Worm (Caenorhabditis elegans) whole organism, L1 larva: ENCODE measurements around the gene dao-6.

Experiments
- C34B4.2 ChIP-seq: sonication (generic microtip); optimal IDR thresholded peaks from 2 replicates; lab custom pipeline; 2017; ENCODE audit warnings: mild to moderate bottlenecking, missing genetic modification characterization, missing compliant biosample characterization
- F16B12.6 ChIP-seq: fragments of 150-350 bp; optimal IDR thresholded peaks from 2 replicates; lab custom pipeline; 2014; ENCODE audit warnings: missing biosample characterization, missing genetic modification characterization
- aha-1 ChIP-seq: fragments of 150-350 bp; optimal IDR thresholded peaks from 2 replicates; lab custom pipeline; 2014; ENCODE audit warnings: missing biosample characterization, missing genetic modification characterization
- aly-2 ChIP-seq: fragments of 150-350 bp; optimal IDR thresholded peaks from 2 replicates; lab custom pipeline; 2014; ENCODE audit warnings: missing biosample characterization, missing genetic modification characterization
- blmp-1 ChIP-seq: fragments of 150-350 bp; optimal IDR thresholded peaks from 2 replicates; lab custom pipeline; 2014; ENCODE audit warnings: missing biosample characterization, missing genetic modification characterization
- ceh-63 ChIP-seq: fragments of 200-800 bp; sonication (Bioruptor generic); optimal IDR thresholded peaks from 2 replicates; lab custom pipeline; 2018; ENCODE audit warnings: mild to moderate bottlenecking, missing genetic modification characterization, missing compliant biosample characterization
- ceh-8 ChIP-seq: fragments of 200-800 bp; sonication (Bioruptor generic); optimal IDR thresholded peaks from 2 replicates; lab custom pipeline; 2018; ENCODE audit warnings: mild to moderate bottlenecking, missing genetic modification characterization, moderate library complexity, missing compliant biosample characterization
- dpl-1 ChIP-seq, 3 experiments: fragments of 150-350 bp in 2 of 3; sonication (generic microtip) in 1 of 3; optimal IDR thresholded peaks; 2 replicates each; lab custom pipeline; 2014 to 2017; ENCODE audit warnings: missing biosample characterization in 3 of 3, missing genetic modification characterization in 3 of 3, missing genetic modification reagents in 3 of 3
- efl-3 ChIP-seq: fragments of 200-800 bp; sonication (Bioruptor generic); optimal IDR thresholded peaks from 2 replicates; lab custom pipeline; 2018; ENCODE audit warnings: mild to moderate bottlenecking, missing genetic modification characterization, missing compliant biosample characterization
- egl-27 ChIP-seq, 2 experiments: fragments of 150-350 bp in 1 of 2; sonication (generic microtip); optimal IDR thresholded peaks; 3 replicates each; lab custom pipeline; 2017 to 2018; ENCODE audit warnings: missing biosample characterization in 2 of 2, missing genetic modification characterization in 2 of 2, missing genetic modification reagents in 2 of 2
- elt-2 ChIP-seq: sonication (generic microtip); optimal IDR thresholded peaks from 2 replicates; lab custom pipeline; 2016; ENCODE audit warnings: missing genetic modification characterization, mild to moderate bottlenecking, inconsistent platforms, missing compliant biosample characterization, missing genetic modification reagents
- fkh-4 ChIP-seq: sonication (generic microtip); optimal IDR thresholded peaks from 2 replicates; lab custom pipeline; 2016; ENCODE audit warnings: missing compliant biosample characterization, missing genetic modification characterization, borderline replicate concordance
- grh-1 ChIP-seq: fragments of 200-800 bp; sonication (Bioruptor generic); IDR thresholded peaks from 2 replicates; pipeline ENCODE4 v1.3.6; 2022; ENCODE audit warnings: missing genetic modification reagents, missing genetic modification characterization, missing compliant biosample characterization
- irx-1 ChIP-seq: sonication (generic microtip); optimal IDR thresholded peaks from 2 replicates; lab custom pipeline; 2016; ENCODE audit warnings: missing genetic modification characterization, missing compliant biosample characterization
- isw-1 ChIP-seq: fragments of 200-800 bp; sonication (Bioruptor generic); IDR thresholded peaks from 2 replicates; pipeline ENCODE4 v1.3.6; 2022; ENCODE audit warnings: missing genetic modification characterization, missing compliant biosample characterization
- lin-35 ChIP-seq, 2 experiments: fragments of 150-350 bp; optimal IDR thresholded peaks; 2 replicates each; lab custom pipeline; 2014; ENCODE audit warnings: missing biosample characterization in 2 of 2, missing genetic modification characterization in 2 of 2, missing genetic modification reagents in 2 of 2
- lin-39 ChIP-seq: fragments of 150-350 bp; optimal IDR thresholded peaks from 2 replicates; lab custom pipeline; 2014; ENCODE audit warnings: missing biosample characterization, missing genetic modification reagents, missing genetic modification characterization
- lir-3 ChIP-seq: sonication (generic microtip); optimal IDR thresholded peaks from 2 replicates; lab custom pipeline; 2016; ENCODE audit warnings: mild to moderate bottlenecking, missing genetic modification characterization, moderate library complexity, missing compliant biosample characterization; ENCODE audit not compliant: poor library complexity
- mab-9 ChIP-seq: fragments of 200-800 bp; sonication (Bioruptor generic); IDR thresholded peaks from 2 replicates; pipeline ENCODE4 v1.3.6; 2022; ENCODE audit warnings: missing genetic modification reagents, missing genetic modification characterization, missing compliant biosample characterization
- mep-1 ChIP-seq: fragments of 150-350 bp; optimal IDR thresholded peaks from 2 replicates; lab custom pipeline; 2014; ENCODE audit warnings: missing biosample characterization, missing genetic modification characterization
- nhr-19 ChIP-seq: fragments of 200-800 bp; sonication (Bioruptor generic); conservative IDR thresholded peaks from 2 replicates; pipeline ENCODE4 v1.3.6; 2022; ENCODE audit warnings: missing genetic modification characterization, missing compliant biosample characterization
- nhr-237 ChIP-seq: fragments of 150-350 bp; optimal IDR thresholded peaks from 2 replicates; lab custom pipeline; 2014; ENCODE audit warnings: missing biosample characterization, missing genetic modification characterization
- nhr-76 ChIP-seq: sonication (generic microtip); optimal IDR thresholded peaks from 2 replicates; lab custom pipeline; 2017; ENCODE audit warnings: missing biosample characterization, missing genetic modification characterization
- nhr-90 ChIP-seq: sonication (generic microtip); optimal IDR thresholded peaks from 2 replicates; lab custom pipeline; 2016; ENCODE audit warnings: mild to moderate bottlenecking, missing genetic modification characterization, missing compliant biosample characterization; ENCODE audit not compliant: poor library complexity
- rnt-1 ChIP-seq: sonication (generic microtip); optimal IDR thresholded peaks from 2 replicates; lab custom pipeline; 2016; ENCODE audit warnings: mild to moderate bottlenecking, missing genetic modification characterization, moderate library complexity, missing compliant biosample characterization
- skn-1 ChIP-seq: fragments of 150-350 bp; optimal IDR thresholded peaks from 2 replicates; lab custom pipeline; 2014; ENCODE audit warnings: missing biosample characterization, missing genetic modification characterization
- snpc-4 ChIP-seq: fragments of 150-350 bp; optimal IDR thresholded peaks from 2 replicates; lab custom pipeline; 2014; ENCODE audit warnings: missing biosample characterization, missing genetic modification characterization
- snu-23 ChIP-seq: sonication (generic microtip); optimal IDR thresholded peaks from 2 replicates; lab custom pipeline; 2016; ENCODE audit warnings: missing genetic modification characterization, missing compliant biosample characterization
- sox-4 ChIP-seq: sonication (generic microtip); optimal IDR thresholded peaks from 2 replicates; lab custom pipeline; 2016; ENCODE audit warnings: missing genetic modification characterization, missing compliant biosample characterization
- sptf-1 ChIP-seq: fragments of 150-350 bp; optimal IDR thresholded peaks from 2 replicates; lab custom pipeline; 2014; ENCODE audit warnings: missing biosample characterization, missing genetic modification characterization
- sup-37 ChIP-seq: fragments of 200-800 bp; sonication (Bioruptor generic); optimal IDR thresholded peaks from 2 replicates; lab custom pipeline; 2018; ENCODE audit warnings: mild to moderate bottlenecking, missing genetic modification characterization, missing compliant biosample characterization
- swsn-7 ChIP-seq: sonication (generic microtip); optimal IDR thresholded peaks from 2 replicates; lab custom pipeline; 2016; ENCODE audit warnings: missing genetic modification characterization, missing compliant biosample characterization
- unc-130 ChIP-seq: fragments of 150-350 bp; optimal IDR thresholded peaks from 2 replicates; lab custom pipeline; 2017; ENCODE audit warnings: missing biosample characterization, missing genetic modification characterization, inconsistent platforms
- unc-30 ChIP-seq: sonication (generic microtip); optimal IDR thresholded peaks from 2 replicates; lab custom pipeline; 2017; ENCODE audit warnings: missing biosample characterization, missing genetic modification characterization
- unc-62 ChIP-seq: fragments of 150-350 bp; optimal IDR thresholded peaks from 2 replicates; lab custom pipeline; 2014; ENCODE audit warnings: missing biosample characterization, missing genetic modification reagents, missing genetic modification characterization
- vab-15 ChIP-seq: sonication (generic microtip); optimal IDR thresholded peaks from 2 replicates; lab custom pipeline; 2017; ENCODE audit warnings: missing genotype, mild to moderate bottlenecking, missing genetic modification characterization, missing compliant biosample characterization
- ztf-11 ChIP-seq, 2 experiments: sonication (generic microtip); optimal IDR thresholded peaks; 2 replicates each; lab custom pipeline; 2016 to 2017; ENCODE audit warnings: missing genetic modification characterization in 2 of 2, missing biosample characterization in 1 of 2, missing compliant biosample characterization in 1 of 2

The dao-6 gene

DNA sequence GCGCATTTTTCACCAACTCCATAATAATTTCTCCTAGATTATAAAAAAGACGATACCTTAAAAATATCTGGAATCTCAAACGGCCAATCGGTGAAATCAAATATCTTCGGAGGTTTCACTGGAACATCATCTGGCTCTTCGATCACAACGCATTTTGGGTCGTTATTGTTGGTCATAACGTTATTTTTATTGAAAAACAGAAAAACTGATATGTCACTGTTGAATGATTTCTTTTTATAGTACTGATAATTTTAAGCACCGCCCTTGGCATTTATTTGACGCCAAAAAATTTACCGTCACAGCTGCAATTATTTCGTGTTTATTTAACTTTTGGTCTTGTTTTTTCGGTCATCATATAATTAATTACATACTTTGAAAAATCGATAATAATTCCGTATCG, 46.0 kb downstream of the dao-6 start, which contains the start of gene best-5:
Gene best-5 (minus strand): TSS at position 210 of the 400 bp plus-strand sequence.
- TF ChIP-seq nhr-237 (no peak), ztf-11 (tag; optimal IDR thresholded peaks at IDR 0.05; lab: Kevin White, UChicago) (no peak), nhr-90 (tag; lab: Kevin White, UChicago) (no peak), grh-1 (GFP tag; lab: Robert Waterston, UW) (no peak), sup-37 (GFP tag; lab: Kevin White, UChicago) (no peak), mep-1 (tag; lab: Kevin White, UChicago) (no peak), unc-30 (tag; lab: Kevin White, UChicago) (no peak), swsn-7 (tag; lab: Kevin White, UChicago) (no peak), blmp-1 (no peak), egl-27 (tag; optimal IDR thresholded peaks at IDR 0.05; lab: Kevin White, UChicago) (no peak), rnt-1 (no peak), snu-23 (GFP tag; lab: Kevin White, UChicago) (no peak)

DNA sequence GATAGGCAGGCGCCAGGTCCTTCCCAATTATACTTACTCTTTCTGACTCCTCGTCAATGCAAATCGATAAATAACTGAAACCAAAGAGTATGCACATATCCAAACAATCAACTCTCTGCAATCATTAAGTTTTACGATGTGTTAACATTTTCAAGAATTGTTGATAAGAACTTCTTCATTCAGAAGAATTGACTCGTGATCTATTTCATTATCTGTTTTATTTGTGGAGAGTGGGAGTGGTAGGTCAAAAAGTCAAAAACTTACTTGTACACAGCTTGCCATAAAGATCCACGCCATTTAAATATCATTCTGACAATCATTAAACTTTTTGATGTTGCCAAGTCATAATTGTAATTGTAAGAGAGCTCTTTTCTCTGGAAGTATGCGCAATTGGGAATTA, 46.6 kb downstream of the dao-6 start:
- no peak for TF ChIP-seq lir-3 (tag; lab: Kevin White, UChicago)
- TF ChIP-seq lin-35 (GFP tag; optimal IDR thresholded peaks at IDR 0.05; lab: Kevin White, UChicago) = peak in 1 of 2 experiments; percentile 21
- TF ChIP-seq mab-9 = no peak
- no peak for TF ChIP-seq C34B4.2 (tag; lab: Kevin White, UChicago)
- TF ChIP-seq irx-1 = no peak
- no peak for TF ChIP-seq aha-1 (tag; lab: Kevin White, UChicago)
- TF ChIP-seq elt-2 (tag; lab: Kevin White, UChicago) = peak; percentile 77
- no peak for TF ChIP-seq isw-1 (GFP tag; lab: Robert Waterston, UW)
- TF ChIP-seq mep-1 (tag; lab: Kevin White, UChicago) = no peak
- TF ChIP-seq efl-3 (GFP tag; lab: Kevin White, UChicago) = no peak
- no peak for TF ChIP-seq unc-130 (tag; lab: Kevin White, UChicago)
- TF ChIP-seq lin-39 = no peak

DNA sequence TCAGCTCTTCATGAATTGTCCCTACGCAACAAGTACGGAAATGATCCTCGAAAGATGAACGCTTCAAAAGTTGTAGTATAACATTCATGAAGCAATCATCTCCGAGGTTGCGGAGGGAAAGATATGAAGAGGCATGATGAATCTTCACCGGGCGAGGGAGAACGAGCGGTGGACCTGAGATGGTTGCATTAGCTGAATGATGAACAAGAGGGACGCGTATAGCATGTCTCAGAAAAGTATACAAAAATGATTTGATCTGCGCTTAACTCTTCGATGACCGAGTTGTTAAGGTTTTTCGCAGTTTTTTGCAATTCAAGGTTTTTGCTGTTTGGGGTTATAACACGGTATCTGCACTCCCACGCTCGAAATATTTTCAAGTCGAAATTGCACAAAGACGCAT, 50.0 kb downstream of the dao-6 start, which contains the start of gene C07A9.10:
Gene C07A9.10 (minus strand): TSS at position 101 of the 400 bp plus-strand sequence.
- TF ChIP-seq snu-23 (GFP tag; lab: Kevin White, UChicago) = no peak
- TF ChIP-seq unc-62 (GFP tag; lab: Kevin White, UChicago) = no peak
- no peak for TF ChIP-seq vab-15
- no peak for TF ChIP-seq aly-2
- TF ChIP-seq snpc-4 (tag; lab: Kevin White, UChicago) = no peak
- TF ChIP-seq ceh-8 (GFP tag; lab: Kevin White, UChicago) = no peak
- TF ChIP-seq skn-1 (tag; lab: Kevin White, UChicago) = no peak
- TF ChIP-seq fkh-4 = no peak
- TF ChIP-seq nhr-76 = no peak
- TF ChIP-seq lin-35 (GFP tag; optimal IDR thresholded peaks at IDR 0.05; lab: Kevin White, UChicago) = no peak
- TF ChIP-seq sox-4 = no peak
- no peak for TF ChIP-seq dpl-1 (GFP tag; optimal IDR thresholded peaks at IDR 0.05; lab: Kevin White, UChicago)
- TF ChIP-seq ceh-63 = no peak
- TF ChIP-seq sptf-1 (tag; lab: Kevin White, UChicago) = no peak
- TF ChIP-seq F16B12.6 (tag; lab: Kevin White, UChicago) = no peak
- TF ChIP-seq nhr-19 (GFP tag; lab: Robert Waterston, UW) = no peak
